Fruit fly (Drosophila melanogaster): ENCODE results near the gene CG17292.

Gene CG17292

DNA sequence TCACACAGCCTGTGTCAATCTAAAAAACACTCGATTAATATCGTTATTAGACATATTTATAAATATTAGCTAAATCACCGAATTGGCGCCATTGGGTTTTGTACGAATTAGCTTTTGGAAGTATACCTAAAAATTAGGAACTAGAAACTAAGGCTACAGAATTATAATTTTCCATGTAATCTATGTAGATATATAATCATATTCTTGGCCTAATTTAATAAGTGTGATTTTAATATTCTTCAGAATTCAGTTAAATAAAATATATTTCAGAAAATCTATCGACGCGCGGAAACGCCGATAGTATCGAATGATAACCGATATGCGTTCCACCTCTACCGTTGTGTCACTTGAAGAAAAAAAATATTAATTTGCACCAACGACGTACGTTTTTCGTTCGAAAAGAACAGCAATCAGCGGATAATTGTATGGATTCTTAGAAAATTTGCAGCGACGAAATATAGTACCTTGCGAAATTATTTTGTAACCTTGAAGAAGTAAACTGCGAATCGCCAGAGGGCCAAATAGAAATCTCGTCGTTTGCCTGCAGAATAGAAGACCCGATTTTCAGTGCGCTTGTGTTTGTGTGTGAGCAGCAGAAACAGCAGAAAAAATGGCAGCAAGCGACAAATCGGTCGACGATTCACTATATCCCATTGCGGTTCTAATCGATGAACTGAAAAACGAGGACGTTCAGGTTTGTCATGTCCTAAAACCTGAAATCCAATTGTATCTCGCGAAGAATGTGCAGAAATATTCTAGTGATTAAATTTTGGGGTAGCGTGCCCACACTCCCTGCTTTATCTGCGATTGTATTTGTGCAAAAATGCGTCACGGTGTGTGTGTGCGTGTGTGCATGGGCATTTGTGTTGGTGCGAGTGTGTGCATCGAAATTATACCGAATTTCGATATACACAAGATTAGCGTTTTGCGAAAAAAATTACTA is 4.3 kb upstream of the CG17292 start, which contains the start of gene Pp2A-29B (continued):
- TF ChIP-seq Usf (GFP tag; optimal IDR thresholded peaks at IDR 0.05) (no peak), E2f2 (GFP tag; IDR thresholded peaks at IDR 0.05) (peak; percentile 88), Ets97D (GFP tag; optimal IDR thresholded peaks at IDR 0.05) (peak; percentile 31), CG11504 (tag; optimal IDR thresholded peaks at IDR 0.05) (peak; percentile 56), p53 (GFP tag; optimal IDR thresholded peaks at IDR 0.05) (no peak), sisA (GFP tag; IDR thresholded peaks at IDR 0.05) (no peak), zfh1 (GFP tag; IDR thresholded peaks at IDR 0.05) (no peak), CG17186 (GFP tag; optimal IDR thresholded peaks at IDR 0.05) (peak; percentile 74), CG10267 (tag; optimal IDR thresholded peaks at IDR 0.05) (peak; percentile 62), odd (GFP tag; optimal IDR thresholded peaks at IDR 0.05) (no peak), twi (tag; optimal IDR thresholded peaks at IDR 0.05) (peak; percentile 25), CG34422 (GFP tag; IDR thresholded peaks at IDR 0.05) (no peak; the same call in 2 of the 3 replicates), Dll (GFP tag; IDR thresholded peaks at IDR 0.05; ENCODE audit: partially characterized antibody) (peak; percentile 100), so (GFP tag; IDR thresholded peaks at IDR 0.05) (no peak), crc (GFP tag; optimal IDR thresholded peaks at IDR 0.05) (no peak), hbn (GFP tag; IDR thresholded peaks at IDR 0.05; ENCODE audit: partially characterized antibody) (peak; percentile 99), caup (GFP tag; optimal IDR thresholded peaks at IDR 0.05; ENCODE audit: severe bottlenecking) (no peak), Mes4 (GFP tag; optimal IDR thresholded peaks at IDR 0.05) (no peak), stwl (tag; optimal IDR thresholded peaks at IDR 0.05) (peak; percentile 51), HLH4C (GFP tag; IDR thresholded peaks at IDR 0.05; ENCODE audit: partially characterized antibody) (peak; percentile 99), CG3995 (GFP tag; optimal IDR thresholded peaks at IDR 0.05) (peak; percentile 96), CG5180 (GFP tag; optimal IDR thresholded peaks at IDR 0.05) (no peak), Poxn (GFP tag; IDR thresholded peaks at IDR 0.05) (no peak), cato (GFP tag; optimal IDR thresholded peaks at IDR 0.05; ENCODE audit: borderline replicate concordance) (no peak), Oli (tag; optimal IDR thresholded peaks at IDR 0.05) (no peak), amos (GFP tag; IDR thresholded peaks at IDR 0.05; ENCODE audit: partially characterized antibody) (peak; percentile 98), tna (GFP tag; IDR thresholded peaks at IDR 0.05; ENCODE audit: partially characterized antibody) (peak; percentile 95), dan (GFP tag; IDR thresholded peaks at IDR 0.05) (no peak), CG4328 (GFP tag; optimal IDR thresholded peaks at IDR 0.05) (peak; percentile 7), zen2 (GFP tag; IDR thresholded peaks at IDR 0.05; ENCODE audit: partially characterized antibody) (peak; percentile 98), CG2116 (GFP tag; optimal IDR thresholded peaks at IDR 0.05) (peak; percentile 91), ac (GFP tag; optimal IDR thresholded peaks at IDR 0.05) (no peak), CG8089 (GFP tag; optimal IDR thresholded peaks at IDR 0.05) (no peak), Fer3 (tag; optimal IDR thresholded peaks at IDR 0.05) (no peak), CG7271 (tag; optimal IDR thresholded peaks at IDR 0.05) (no peak), GATAe (GFP tag; conservative IDR thresholded peaks at IDR 0.05) (no peak), chm (GFP tag; IDR thresholded peaks at IDR 0.05) (no peak), Sry-β (GFP tag; optimal IDR thresholded peaks at IDR 0.05) (peak; percentile 25), CG11560 (tag; IDR thresholded peaks at IDR 0.05) (peak; percentile 89), CTCF (GFP tag; optimal IDR thresholded peaks at IDR 0.05) (peak; percentile 21), CG10959 (GFP tag; IDR thresholded peaks at IDR 0.05) (no peak), Sin3A (optimal IDR thresholded peaks at IDR 0.05) (peak; percentile 32), CG13894 (tag; optimal IDR thresholded peaks at IDR 0.05) (no peak), CG9609 (GFP tag; optimal IDR thresholded peaks at IDR 0.05) (no peak), CG13624 (GFP tag; optimal IDR thresholded peaks at IDR 0.05) (no peak), CG8281 (tag; optimal IDR thresholded peaks at IDR 0.05) (no peak), tap (tag; optimal IDR thresholded peaks at IDR 0.05) (no peak), onecut (GFP tag; IDR thresholded peaks at IDR 0.05) (no peak), Blimp-1 (GFP tag; optimal IDR thresholded peaks at IDR 0.05) (no peak)
